Worm (Caenorhabditis elegans): ENCODE results near the gene C09B9.85.

- TF ChIP-seq hmg-4 (GFP tag; optimal IDR thresholded peaks at IDR 0.05) (no peak), flt-1 (GFP tag; IDR thresholded peaks at IDR 0.05) (no peak), ama-1 (optimal IDR thresholded peaks at IDR 0.05) (no peak), pes-1 (GFP tag; IDR thresholded peaks at IDR 0.05) (no peak), B0310.2 (tag; optimal IDR thresholded peaks at IDR 0.05) (no peak), scrt-1 (GFP tag; IDR thresholded peaks at IDR 0.05) (no peak), ceh-13 (GFP tag; optimal IDR thresholded peaks at IDR 0.05) (no peak), sea-1 (GFP tag; conservative IDR thresholded peaks at IDR 0.05) (no peak)
These were observed 19.8 kb upstream of the C09B9.85 start, which contains the start of gene hot-9 for ce11 chrIV:5045389-5045788.

Measured in whole organism, early embryonic.